Fruit fly (Drosophila melanogaster): Measurements from ENCODE around the gene ND-B17.2.

- TF ChIP-seq CG11617 (GFP tag; optimal IDR thresholded peaks at IDR 0.05) = no peak
- no peak for TF ChIP-seq Hr96 (GFP tag; optimal IDR thresholded peaks at IDR 0.05)
- no peak for TF ChIP-seq cnc (optimal IDR thresholded peaks at IDR 0.05)
- TF ChIP-seq cic (GFP tag; optimal IDR thresholded peaks at IDR 0.05) = no peak
Measured at dm6 chr2L:2591569-2591968, 11.6 kb upstream of the ND-B17.2 start, which contains the start of gene CG15394.

Measured in whole organism, adult.